Fruit fly (Drosophila melanogaster): ENCODE data around the gene Anp.

The Anp gene

DNA sequence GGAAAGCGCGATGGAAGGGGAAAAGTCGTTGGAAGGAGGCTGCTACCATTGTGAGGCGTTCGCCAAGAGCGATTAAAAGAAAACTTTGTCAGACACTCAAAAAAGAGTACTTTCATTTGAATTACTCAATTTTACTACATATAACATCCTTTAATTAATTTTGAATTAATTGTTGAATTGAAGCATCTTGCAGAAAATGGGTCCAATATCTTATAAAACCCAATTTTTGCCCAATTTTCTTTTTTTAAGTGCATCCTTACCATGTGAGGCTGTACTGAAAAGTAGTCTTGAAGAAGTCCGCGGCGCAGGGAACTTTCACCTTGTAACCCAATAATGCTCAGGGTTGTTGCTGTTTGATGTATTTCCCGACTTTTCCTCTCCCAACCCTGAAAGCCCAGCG is 25.5 kb downstream of the Anp start (continued):
- TF ChIP-seq sqz (GFP tag; optimal IDR thresholded peaks at IDR 0.05) (peak; percentile 4), CG18599 (GFP tag; optimal IDR thresholded peaks at IDR 0.05) (peak; percentile 60), CG34224 (GFP tag; IDR thresholded peaks at IDR 0.05; ENCODE audit: partially characterized antibody) (no peak), H2.0 (GFP tag; IDR thresholded peaks at IDR 0.05) (0 out of 2 replicates have a peak, but pooled peaks have one; percentile 17), CG10366 (GFP tag; IDR thresholded peaks at IDR 0.05) (peak; percentile 26; the same call in 1 of the 2 replicates), tin (GFP tag; optimal IDR thresholded peaks at IDR 0.05) (peak; percentile 29), Dbx (GFP tag; IDR thresholded peaks at IDR 0.05) (0 out of 3 replicates have a peak, but pooled peaks have one; percentile 49), prd (optimal IDR thresholded peaks at IDR 0.05) (no peak), prd (GFP tag; IDR thresholded peaks at IDR 0.05) (peak; percentile 55), Eip74EF (GFP tag; optimal IDR thresholded peaks at IDR 0.05) (no peak), CG11093 (GFP tag; IDR thresholded peaks at IDR 0.05) (no peak), CG5180 (GFP tag; optimal IDR thresholded peaks at IDR 0.05) (no peak), Hand (GFP tag; optimal IDR thresholded peaks at IDR 0.05) (peak; percentile 8), E2f2 (GFP tag; IDR thresholded peaks at IDR 0.05) (peak; percentile 29; the same call in 1 of the 2 replicates), Blimp-1 (GFP tag; optimal IDR thresholded peaks at IDR 0.05) (peak; percentile 50), tap (tag; optimal IDR thresholded peaks at IDR 0.05) (peak; percentile 35), D19A (tag; optimal IDR thresholded peaks at IDR 0.05) (peak; percentile 29), az2 (GFP tag; optimal IDR thresholded peaks at IDR 0.05) (peak; percentile 11), CG11247 (GFP tag; IDR thresholded peaks at IDR 0.05) (no peak), CG8388 (GFP tag; optimal IDR thresholded peaks at IDR 0.05) (peak; percentile 46), eve (GFP tag; optimal IDR thresholded peaks at IDR 0.05) (peak in 1 of 2 experiments; percentile 49), ind (GFP tag; optimal IDR thresholded peaks at IDR 0.05) (peak; percentile 8), CG18476 (GFP tag; optimal IDR thresholded peaks at IDR 0.05) (no peak), E2f1 (GFP tag; IDR thresholded peaks at IDR 0.05) (0 out of 2 replicates have a peak, but pooled peaks have one; percentile 30), repo (GFP tag; optimal IDR thresholded peaks at IDR 0.05) (no peak), fd96Cb (tag; optimal IDR thresholded peaks at IDR 0.05) (peak; percentile 2), pros (GFP tag; optimal IDR thresholded peaks at IDR 0.05) (peak; percentile 86), HLH3B (GFP tag; IDR thresholded peaks at IDR 0.05) (peak; percentile 57; the same call in 1 of the 2 replicates), NC2α (GFP tag; optimal IDR thresholded peaks at IDR 0.05) (no peak), CG3281 (GFP tag; optimal IDR thresholded peaks at IDR 0.05) (peak; percentile 38), CG12391 (tag; optimal IDR thresholded peaks at IDR 0.05) (peak; percentile 39), ken (GFP tag; IDR thresholded peaks at IDR 0.05) (0 out of 3 replicates have a peak, but pooled peaks have one; percentile 32), CG7839 (tag; optimal IDR thresholded peaks at IDR 0.05) (peak; percentile 54), caup (GFP tag; optimal IDR thresholded peaks at IDR 0.05; ENCODE audit: severe bottlenecking) (peak; percentile 16), CG1529 (GFP tag; optimal IDR thresholded peaks at IDR 0.05) (peak; percentile 18), Sry-β (GFP tag; optimal IDR thresholded peaks at IDR 0.05) (no peak), CG2120 (GFP tag; optimal IDR thresholded peaks at IDR 0.05) (peak; percentile 37), CG6683 (GFP tag; optimal IDR thresholded peaks at IDR 0.05) (peak; percentile 21), lov (optimal IDR thresholded peaks at IDR 0.05) (no peak), lov (GFP tag; IDR thresholded peaks at IDR 0.05) (0 out of 3 replicates have a peak, but pooled peaks have one; percentile 45), CG18262 (tag; optimal IDR thresholded peaks at IDR 0.05) (peak; percentile 44), ci (GFP tag; IDR thresholded peaks at IDR 0.05) (peak; percentile 78; the same call in 2 of the 3 replicates), CG6765 (GFP tag; optimal IDR thresholded peaks at IDR 0.05) (no peak), CG2889 (GFP tag; IDR thresholded peaks at IDR 0.05) (0 out of 3 replicates have a peak, but pooled peaks have one; percentile 28), CG7928 (GFP tag; optimal IDR thresholded peaks at IDR 0.05) (no peak), dmrt11E (tag; optimal IDR thresholded peaks at IDR 0.05) (peak; percentile 24), CG15601 (tag; optimal IDR thresholded peaks at IDR 0.05) (peak; percentile 30), CG32772 (GFP tag; IDR thresholded peaks at IDR 0.05) (0 out of 2 replicates have a peak, but pooled peaks have one; percentile 10), sisA (GFP tag; IDR thresholded peaks at IDR 0.05) (peak; percentile 39; the same call in 1 of the 2 replicates), Med (GFP tag) (peak; percentile 76)
